In genomic region chr3L:1324818-1325625, dm6 we compare ENCODE assay signal across 1 fruit fly cellular context.
TF ChIP-seq lines count a peak whose summit lies in the region.

No protein-coding gene starts in this region.

TF ChIP-seq in whole organism, embryonic, 481 proteins besides CTCF, POLR2A, EP300 and RAD21 (continued from another document):
- TF ChIP-seq kay (GFP tag; optimal IDR thresholded peaks at IDR 0.05; lab: Kevin White, UChicago): no peak
- no peak for TF ChIP-seq CG7372 (GFP tag; IDR thresholded peaks at IDR 0.05; lab: Robert Waterston, UW)
- TF ChIP-seq Sox100B (GFP tag; optimal IDR thresholded peaks at IDR 0.05; lab: Kevin White, UChicago): no peak
- TF ChIP-seq CG9876 (GFP tag; optimal IDR thresholded peaks at IDR 0.05; lab: Kevin White, UChicago): no peak
- no peak for TF ChIP-seq HLHmδ (GFP tag; optimal IDR thresholded peaks at IDR 0.05; lab: Kevin White, UChicago)
- no peak for TF ChIP-seq insv (GFP tag; optimal IDR thresholded peaks at IDR 0.05; lab: Kevin White, UChicago)
- no peak for TF ChIP-seq CG18599 (GFP tag; optimal IDR thresholded peaks at IDR 0.05; lab: Kevin White, UChicago)
- TF ChIP-seq unc-4 (GFP tag; IDR thresholded peaks at IDR 0.05; lab: Robert Waterston, UW; ENCODE audit: partially characterized antibody): no peak
- TF ChIP-seq CG6654 (GFP tag; optimal IDR thresholded peaks at IDR 0.05; lab: Kevin White, UChicago): no peak
- no peak for TF ChIP-seq gsb-n (tag; optimal IDR thresholded peaks at IDR 0.05; lab: Kevin White, UChicago)
- no peak for TF ChIP-seq Hmr (GFP tag; optimal IDR thresholded peaks at IDR 0.05; lab: Kevin White, UChicago)
- no peak for TF ChIP-seq Xrp1 (GFP tag; IDR thresholded peaks at IDR 0.05; lab: Robert Waterston, UW)
- no peak for TF ChIP-seq CG33557 (GFP tag; optimal IDR thresholded peaks at IDR 0.05; lab: Kevin White, UChicago)
- TF ChIP-seq CG16813 (GFP tag; IDR thresholded peaks at IDR 0.05; lab: Robert Waterston, UW; ENCODE audit: partially characterized antibody): no peak
- TF ChIP-seq CG7839 (tag; optimal IDR thresholded peaks at IDR 0.05; lab: Kevin White, UChicago): no peak
- TF ChIP-seq hb (GFP tag; IDR thresholded peaks at IDR 0.05; lab: Robert Waterston, UW; ENCODE audit: partially characterized antibody): no peak
- TF ChIP-seq Hsf (GFP tag; optimal IDR thresholded peaks at IDR 0.05; lab: Kevin White, UChicago): no peak
- no peak for TF ChIP-seq E2f2 (GFP tag; IDR thresholded peaks at IDR 0.05; lab: Robert Waterston, UW)
- TF ChIP-seq CG15479 (GFP tag; optimal IDR thresholded peaks at IDR 0.05; lab: Kevin White, UChicago): no peak
- TF ChIP-seq HLH54F (GFP tag; optimal IDR thresholded peaks at IDR 0.05; lab: Kevin White, UChicago): no peak
- peak; percentile 47 for TF ChIP-seq CG10543 (GFP tag; optimal IDR thresholded peaks at IDR 0.05; lab: Kevin White, UChicago)
- TF ChIP-seq Myb (GFP tag; optimal IDR thresholded peaks at IDR 0.05; lab: Kevin White, UChicago): no peak
- no peak for TF ChIP-seq CG4617 (GFP tag; optimal IDR thresholded peaks at IDR 0.05; lab: Kevin White, UChicago; ENCODE audit: borderline replicate concordance)
- no peak for TF ChIP-seq H2.0 (GFP tag; IDR thresholded peaks at IDR 0.05; lab: Robert Waterston, UW)
- TF ChIP-seq CG9215 (GFP tag; IDR thresholded peaks at IDR 0.05; lab: Robert Waterston, UW): 0 out of 2 replicates have a peak, but pooled peaks have one; percentile 11
- TF ChIP-seq B-H2 (GFP tag; optimal IDR thresholded peaks at IDR 0.05; lab: Kevin White, UChicago): peak; percentile 1
- peak in 1 of 2 experiments; percentile 91 for TF ChIP-seq Pdp1 (GFP tag; optimal IDR thresholded peaks at IDR 0.05; lab: Kevin White, UChicago)
- TF ChIP-seq slbo (GFP tag; IDR thresholded peaks at IDR 0.05; lab: Robert Waterston, UW): no peak
- no peak for TF ChIP-seq NC2α (GFP tag; optimal IDR thresholded peaks at IDR 0.05; lab: Kevin White, UChicago)
- TF ChIP-seq nerfin-1 (tag; optimal IDR thresholded peaks at IDR 0.05; lab: Kevin White, UChicago): no peak
- TF ChIP-seq CG13624 (GFP tag; optimal IDR thresholded peaks at IDR 0.05; lab: Kevin White, UChicago): no peak
- TF ChIP-seq CG10565 (GFP tag; optimal IDR thresholded peaks at IDR 0.05; lab: Kevin White, UChicago): no peak
- no peak for TF ChIP-seq CG31388 (GFP tag; optimal IDR thresholded peaks at IDR 0.05; lab: Kevin White, UChicago)
- TF ChIP-seq CG12391 (tag; optimal IDR thresholded peaks at IDR 0.05; lab: Kevin White, UChicago): no peak
- TF ChIP-seq CG11695 (GFP tag; IDR thresholded peaks at IDR 0.05; lab: Robert Waterston, UW): no peak
- TF ChIP-seq CG12299 (tag; optimal IDR thresholded peaks at IDR 0.05; lab: Kevin White, UChicago): no peak
- TF ChIP-seq run (tag; optimal IDR thresholded peaks at IDR 0.05; lab: Kevin White, UChicago): no peak
- TF ChIP-seq CG16779 (GFP tag; IDR thresholded peaks at IDR 0.05; lab: Robert Waterston, UW): no peak
- TF ChIP-seq jumu (GFP tag; optimal IDR thresholded peaks at IDR 0.05; lab: Kevin White, UChicago): no peak
- TF ChIP-seq CG11560 (tag; IDR thresholded peaks at IDR 0.05; lab: Robert Waterston, UW): no peak
- peak; percentile 68 for TF ChIP-seq mirr (GFP tag; optimal IDR thresholded peaks at IDR 0.05; lab: Kevin White, UChicago)
- no peak for TF ChIP-seq Chrac-16 (GFP tag; optimal IDR thresholded peaks at IDR 0.05; lab: Kevin White, UChicago)
- TF ChIP-seq odd (GFP tag; optimal IDR thresholded peaks at IDR 0.05; lab: Kevin White, UChicago): no peak
- TF ChIP-seq rib (GFP tag; IDR thresholded peaks at IDR 0.05; lab: Robert Waterston, UW): peak; percentile 43; the same call in 1 of the 2 replicates
- no peak for TF ChIP-seq CG11093 (GFP tag; IDR thresholded peaks at IDR 0.05; lab: Robert Waterston, UW)
- TF ChIP-seq BEAF-32 (GFP tag; optimal IDR thresholded peaks at IDR 0.05; lab: Kevin White, UChicago): no peak
- no peak for TF ChIP-seq pnt (GFP tag; optimal IDR thresholded peaks at IDR 0.05; lab: Kevin White, UChicago)
- no peak for TF ChIP-seq CG1647 (GFP tag; optimal IDR thresholded peaks at IDR 0.05; lab: Kevin White, UChicago)
- no peak for TF ChIP-seq CG15696 (tag; optimal IDR thresholded peaks at IDR 0.05; lab: Kevin White, UChicago)
- TF ChIP-seq ci (GFP tag; IDR thresholded peaks at IDR 0.05; lab: Robert Waterston, UW): no peak
- no peak for TF ChIP-seq CG12104 (GFP tag; optimal IDR thresholded peaks at IDR 0.05; lab: Kevin White, UChicago)
- TF ChIP-seq GATAe (GFP tag; conservative IDR thresholded peaks at IDR 0.05; lab: Robert Waterston, UW): peak; percentile 84
- no peak for TF ChIP-seq tgo (GFP tag; IDR thresholded peaks at IDR 0.05; lab: Robert Waterston, UW)
- peak; percentile 73 for TF ChIP-seq sd (tag; optimal IDR thresholded peaks at IDR 0.05; lab: Kevin White, UChicago)
- TF ChIP-seq Oaz (GFP tag; IDR thresholded peaks at IDR 0.05; lab: Robert Waterston, UW): no peak
- TF ChIP-seq Scr (GFP tag; IDR thresholded peaks at IDR 0.05; lab: Robert Waterston, UW; ENCODE audit: partially characterized antibody): no peak
- TF ChIP-seq chinmo (GFP tag; IDR thresholded peaks at IDR 0.05; lab: Robert Waterston, UW; ENCODE audit: partially characterized antibody): no peak
- TF ChIP-seq CG32532 (GFP tag; IDR thresholded peaks at IDR 0.05; lab: Robert Waterston, UW): no peak
- TF ChIP-seq Awh (GFP tag; IDR thresholded peaks at IDR 0.05; lab: Robert Waterston, UW): no peak
